Worm (Caenorhabditis elegans): ENCODE measurements around the gene ptr-13.

DNA sequence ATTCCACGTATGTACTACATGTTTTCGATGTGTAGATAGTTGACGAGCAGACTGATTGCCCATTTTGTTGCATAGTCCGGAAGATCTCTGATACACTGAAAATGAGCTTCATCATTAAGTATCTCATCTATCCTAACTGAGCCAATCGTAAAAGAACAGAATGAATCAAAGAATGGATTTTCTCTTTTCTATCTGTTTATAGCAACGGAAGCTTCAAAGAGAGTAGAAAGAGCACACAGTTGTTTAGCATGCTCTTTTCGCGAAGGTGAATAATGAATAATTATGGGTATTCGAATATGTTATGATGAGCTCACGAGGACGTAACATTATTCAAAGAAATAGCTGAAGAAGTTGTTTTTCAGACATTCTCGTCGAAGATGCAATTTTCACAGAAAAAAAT is 51.2 kb downstream of the ptr-13 start, which contains the start of gene glb-4:
- no peak for TF ChIP-seq F13H6.1 (tag; optimal IDR thresholded peaks at IDR 0.05)
- no peak for TF ChIP-seq elt-2 (tag; optimal IDR thresholded peaks at IDR 0.05)
- TF ChIP-seq ama-1 (optimal IDR thresholded peaks at IDR 0.05), result no peak
- no peak for TF ChIP-seq sox-2 (GFP tag; IDR thresholded peaks at IDR 0.05)
- TF ChIP-seq ceh-30 (tag; optimal IDR thresholded peaks at IDR 0.05), result no peak
- no peak for TF ChIP-seq hlh-6 (tag; optimal IDR thresholded peaks at IDR 0.05)
- no peak for TF ChIP-seq ztf-16 (tag; optimal IDR thresholded peaks at IDR 0.05)
- no peak for TF ChIP-seq fax-1 (tag; optimal IDR thresholded peaks at IDR 0.05)
- no peak for TF ChIP-seq ceh-48 (tag; optimal IDR thresholded peaks at IDR 0.05)
- no peak for TF ChIP-seq hlh-30 (tag; optimal IDR thresholded peaks at IDR 0.05; ENCODE audit: insufficient read depth)

Data from whole organism, late embryonic.